Worm (Caenorhabditis elegans) whole organism, L4 larva: ENCODE results near the gene gon-14.

Experiments used
- D1046.2 ChIP-seq: fragments of 200-800 bp; sonication (Bioruptor generic); IDR thresholded peaks from 2 replicates; pipeline ENCODE4 v1.3.6; 2022; ENCODE audit warnings: missing genetic modification characterization, missing compliant biosample characterization
- F49E8.2 ChIP-seq: sonication (generic microtip); optimal IDR thresholded peaks from 2 replicates; lab custom pipeline; 2016; ENCODE audit warnings: missing compliant biosample characterization, mild to moderate bottlenecking, missing genetic modification characterization, borderline replicate concordance
- T20F7.1 ChIP-seq: fragments of 200-800 bp; sonication (Bioruptor generic); optimal IDR thresholded peaks from 2 replicates; lab custom pipeline; 2018; ENCODE audit warnings: mild to moderate bottlenecking, missing genetic modification characterization, missing compliant biosample characterization
- Y75B8A.6 ChIP-seq: fragments of 200-800 bp; sonication (Bioruptor generic); IDR thresholded peaks from 2 replicates; pipeline ENCODE4 v1.3.6; 2022; ENCODE audit warnings: missing genetic modification reagents, missing genetic modification characterization, missing compliant biosample characterization
- aly-2 ChIP-seq: sonication (generic microtip); optimal IDR thresholded peaks from 2 replicates; lab custom pipeline; 2018; ENCODE audit warnings: missing biosample characterization, missing genetic modification characterization
- ama-1 ChIP-seq: fragments of 150-350 bp; optimal IDR thresholded peaks from 2 replicates; lab custom pipeline; 2014; ENCODE audit warnings: inconsistent platforms, mixed read lengths
- ceh-28 ChIP-seq: fragments of 150-350 bp; optimal IDR thresholded peaks from 2 replicates; lab custom pipeline; 2014; ENCODE audit warnings: missing biosample characterization, missing genetic modification reagents, missing genetic modification characterization
- ceh-32 ChIP-seq: sonication (generic microtip); optimal IDR thresholded peaks from 2 replicates; lab custom pipeline; 2016; ENCODE audit warnings: mild to moderate bottlenecking, missing genetic modification characterization, missing compliant biosample characterization; ENCODE audit not compliant: poor library complexity
- ceh-44 ChIP-seq: fragments of 200-800 bp; sonication (Bioruptor generic); IDR thresholded peaks from 2 replicates; pipeline ENCODE4 v1.3.6; 2022; ENCODE audit warnings: missing genetic modification reagents, missing genetic modification characterization, missing compliant biosample characterization
- daf-19 ChIP-seq: fragments of 200-800 bp; sonication (Bioruptor generic); conservative IDR thresholded peaks from 2 replicates; pipeline ENCODE4 v1.3.6; 2022; ENCODE audit warnings: missing genetic modification characterization, missing compliant biosample characterization
- daf-8 ChIP-seq: fragments of 200-800 bp; sonication (Bioruptor generic); IDR thresholded peaks from 2 replicates; pipeline ENCODE4 v1.3.6; 2022; ENCODE audit warnings: missing genetic modification characterization, missing compliant biosample characterization
- dmd-6 ChIP-seq: fragments of 200-800 bp; sonication (Bioruptor generic); IDR thresholded peaks from 2 replicates; pipeline ENCODE4 v1.3.6; 2022; ENCODE audit warnings: missing genetic modification reagents, missing genetic modification characterization, missing compliant biosample characterization
- duxl-1 ChIP-seq: sonication (generic microtip); optimal IDR thresholded peaks from 2 replicates; lab custom pipeline; 2016; ENCODE audit warnings: mild to moderate bottlenecking, missing genetic modification characterization, moderate library complexity, missing compliant biosample characterization; ENCODE audit not compliant: poor library complexity
- dve-1 ChIP-seq: sonication (generic microtip); optimal IDR thresholded peaks from 2 replicates; lab custom pipeline; 2017; ENCODE audit warnings: antibody characterized with exemption, mild to moderate bottlenecking, missing genetic modification characterization, missing compliant biosample characterization; ENCODE audit not compliant: insufficient read depth
- egl-27 ChIP-seq: sonication (generic microtip); optimal IDR thresholded peaks from 3 replicates; lab custom pipeline; 2017; ENCODE audit warnings: missing biosample characterization, missing genetic modification reagents, missing genetic modification characterization
- egl-43 ChIP-seq: fragments of 200-800 bp; sonication (Bioruptor generic); IDR thresholded peaks from 2 replicates; pipeline ENCODE4 v1.3.6; 2022; ENCODE audit warnings: missing genetic modification reagents, missing genetic modification characterization, missing compliant biosample characterization
- lin-38 ChIP-seq: fragments of 200-800 bp; sonication (Bioruptor generic); IDR thresholded peaks from 2 replicates; pipeline ENCODE4 v1.3.6; 2022; ENCODE audit warnings: missing genetic modification reagents, missing genetic modification characterization, missing compliant biosample characterization
- lin-39 ChIP-seq: fragments of 150-350 bp; optimal IDR thresholded peaks from 2 replicates; lab custom pipeline; 2014; ENCODE audit warnings: missing biosample characterization, missing genetic modification reagents, missing genetic modification characterization
- mdt-29 ChIP-seq: fragments of 200-800 bp; sonication (Bioruptor generic); IDR thresholded peaks from 2 replicates; pipeline ENCODE4 v1.3.6; 2022; ENCODE audit warnings: missing genetic modification reagents, missing genetic modification characterization, missing compliant biosample characterization
- mes-2 ChIP-seq: sonication (generic microtip); optimal IDR thresholded peaks from 2 replicates; lab custom pipeline; 2016; ENCODE audit warnings: missing genotype, mild to moderate bottlenecking, missing genetic modification characterization, missing compliant biosample characterization; ENCODE audit not compliant: poor library complexity, severe bottlenecking
- nhr-10 ChIP-seq: fragments of 150-350 bp; optimal IDR thresholded peaks from 2 replicates; lab custom pipeline; 2014; ENCODE audit warnings: missing biosample characterization, missing genetic modification characterization
- nhr-102 ChIP-seq: sonication (generic microtip); optimal IDR thresholded peaks from 2 replicates; lab custom pipeline; 2016; ENCODE audit warnings: mild to moderate bottlenecking, missing genetic modification characterization, moderate library complexity, missing compliant biosample characterization
- nhr-237 ChIP-seq: sonication (generic microtip); optimal IDR thresholded peaks from 2 replicates; lab custom pipeline; 2017; ENCODE audit warnings: missing biosample characterization, missing genetic modification characterization
- nhr-25 ChIP-seq: sonication (generic microtip); optimal IDR thresholded peaks from 2 replicates; lab custom pipeline; 2017; ENCODE audit warnings: missing genetic modification characterization, mild to moderate bottlenecking, missing compliant biosample characterization, antibody characterized with exemption, moderate library complexity, borderline replicate concordance; ENCODE audit not compliant: insufficient read depth
- nhr-28 ChIP-seq: fragments of 150-350 bp; optimal IDR thresholded peaks from 2 replicates; lab custom pipeline; 2014; ENCODE audit warnings: missing biosample characterization, missing genetic modification characterization
- nhr-6 ChIP-seq: fragments of 150-350 bp; optimal IDR thresholded peaks from 2 replicates; lab custom pipeline; 2014; ENCODE audit warnings: missing biosample characterization, missing genetic modification characterization
- pha-4 ChIP-seq, 2 experiments: fragments of 150-350 bp in 1 of 2; fragments of 200-800 bp in 1 of 2; sonication (Bioruptor generic) in 1 of 2; IDR thresholded peaks in 1 of 2; optimal IDR thresholded peaks in 1 of 2; 2 replicates each; pipeline versions ENCODE4 v1.3.6 to Lab custom; 2014 to 2022; ENCODE audit warnings: missing genetic modification characterization in 2 of 2, missing genetic modification reagents in 2 of 2, missing biosample characterization in 1 of 2, missing compliant biosample characterization in 1 of 2
- php-3 ChIP-seq: fragments of 200-800 bp; sonication (Bioruptor generic); IDR thresholded peaks from 2 replicates; pipeline ENCODE4 v1.3.6; 2022; ENCODE audit warnings: missing genetic modification reagents, missing genetic modification characterization, missing compliant biosample characterization
- rbr-2 ChIP-seq: sonication (generic microtip); optimal IDR thresholded peaks from 2 replicates; lab custom pipeline; 2016; ENCODE audit warnings: missing genotype, missing genetic modification characterization, missing compliant biosample characterization
- set-16 ChIP-seq: fragments of 200-800 bp; sonication (Bioruptor generic); IDR thresholded peaks from 2 replicates; pipeline ENCODE4 v1.3.6; 2022; ENCODE audit warnings: missing genetic modification reagents, missing genetic modification characterization, missing compliant biosample characterization
- skn-1 ChIP-seq: fragments of 150-350 bp; optimal IDR thresholded peaks from 2 replicates; lab custom pipeline; 2014; ENCODE audit warnings: missing biosample characterization, missing genetic modification characterization
- tag-97 ChIP-seq: fragments of 200-800 bp; sonication (Bioruptor generic); IDR thresholded peaks from 2 replicates; pipeline ENCODE4 v1.3.6; 2022; ENCODE audit warnings: missing genetic modification characterization, missing compliant biosample characterization
- unc-39 ChIP-seq: sonication (generic microtip); optimal IDR thresholded peaks from 2 replicates; lab custom pipeline; 2017; ENCODE audit warnings: missing biosample characterization, missing genetic modification characterization
- unc-62 ChIP-seq, 3 experiments: fragments of 150-350 bp in 1 of 3; sonication (generic microtip); optimal IDR thresholded peaks in 2 of 3; peaks in 1 of 3; 1 replicate in 1 of 3; 2 replicates in 2 of 3; lab custom pipeline; 2014 to 2017; ENCODE audit warnings: missing biosample characterization in 3 of 3, missing genetic modification characterization in 3 of 3, missing genetic modification reagents in 3 of 3, missing genotype in 1 of 3
- zag-1 ChIP-seq: fragments of 150-350 bp; optimal IDR thresholded peaks from 2 replicates; lab custom pipeline; 2014; ENCODE audit warnings: missing biosample characterization, missing genetic modification characterization
- zfp-2 ChIP-seq: sonication (generic microtip); optimal IDR thresholded peaks from 2 replicates; lab custom pipeline; 2016; ENCODE audit warnings: mild to moderate bottlenecking, missing genetic modification characterization, missing compliant biosample characterization
- zfp-3 ChIP-seq: fragments of 200-800 bp; sonication (Bioruptor generic); conservative IDR thresholded peaks from 2 replicates; pipeline ENCODE4 v1.3.6; 2022; ENCODE audit warnings: missing genetic modification reagents, missing genetic modification characterization, missing compliant biosample characterization
- zip-11 ChIP-seq: fragments of 200-800 bp; sonication (Bioruptor generic); IDR thresholded peaks from 2 replicates; pipeline ENCODE4 v1.3.6; 2022; ENCODE audit warnings: missing genetic modification characterization, missing compliant biosample characterization

The gon-14 gene

DNA sequence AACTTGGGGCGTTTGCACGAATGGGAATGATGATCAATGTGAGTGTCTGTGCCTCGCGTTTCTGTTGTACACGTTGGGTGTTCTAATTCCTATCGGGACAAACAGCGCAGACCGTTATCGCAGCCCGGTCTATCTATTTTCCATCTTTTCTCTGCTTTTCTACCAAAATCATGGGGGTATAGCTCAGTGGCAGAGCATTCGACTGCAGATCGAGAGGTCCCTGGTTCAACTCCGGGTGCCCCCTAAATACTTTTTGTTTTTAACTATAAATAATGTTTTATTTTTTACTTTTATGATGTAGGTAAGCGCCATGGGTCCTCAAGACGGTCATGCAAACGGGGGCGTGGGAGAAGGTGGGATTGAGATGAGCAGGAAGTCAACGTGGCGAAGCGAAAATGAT lies 51.4 kb downstream of the gon-14 start (continued):
- TF ChIP-seq lin-38 (no peak; the same call in none of the 2 replicates), zip-11 (no peak), F49E8.2 (tag; lab: Kevin White, UChicago) (no peak), nhr-28 (peak; percentile 24), zfp-2 (tag; lab: Kevin White, UChicago) (peak; percentile 30), Y75B8A.6 (GFP tag; lab: Robert Waterston, UW) (no peak), T20F7.1 (GFP tag; lab: Kevin White, UChicago) (no peak)
- TF ChIP-seq, all 104 proteins: peak for 30

DNA sequence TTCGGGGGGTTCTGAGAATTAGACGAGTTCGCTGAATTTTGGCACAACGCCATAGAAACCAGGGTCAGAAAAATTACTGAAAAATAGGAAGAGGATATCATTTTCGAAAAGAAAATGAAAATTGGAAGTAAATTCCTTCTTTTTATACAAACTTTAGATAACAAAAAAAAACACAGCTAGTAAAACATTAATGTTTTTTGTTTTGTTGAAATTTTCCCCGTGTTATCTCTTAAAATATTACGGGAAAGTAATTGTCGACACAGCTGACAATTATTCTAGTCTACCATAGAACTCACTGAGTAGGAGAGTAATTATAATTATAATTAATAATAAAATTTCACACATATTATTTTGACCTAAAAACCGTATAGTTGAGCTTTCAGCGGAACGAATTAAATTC lies 51.9 kb downstream of the gon-14 start, which contains the start of gene spp-26:
TSS of gene spp-26 (minus strand) at position 101 of the 400 bp plus-strand sequence.
- TF ChIP-seq lin-39 (tag; lab: Kevin White, UChicago) (no peak), pha-4 (GFP tag; IDR thresholded peaks at IDR 0.05; lab: Robert Waterston, UW) (no peak), pha-4 (tag; optimal IDR thresholded peaks at IDR 0.05; lab: Kevin White, UChicago) (no peak), ceh-32 (tag; lab: Kevin White, UChicago) (no peak), set-16 (GFP tag; lab: Robert Waterston, UW) (no peak), lin-38 (no peak), zag-1 (tag; lab: Kevin White, UChicago) (no peak), nhr-10 (no peak), nhr-25 (no peak), zfp-3 (no peak), duxl-1 (tag; lab: Kevin White, UChicago) (no peak), ceh-28 (tag; lab: Kevin White, UChicago) (no peak), aly-2 (tag; lab: Kevin White, UChicago) (no peak), daf-19 (no peak), ama-1 (lab: Kevin White, UChicago) (no peak), rbr-2 (no peak), D1046.2 (GFP tag; lab: Robert Waterston, UW) (no peak)

DNA sequence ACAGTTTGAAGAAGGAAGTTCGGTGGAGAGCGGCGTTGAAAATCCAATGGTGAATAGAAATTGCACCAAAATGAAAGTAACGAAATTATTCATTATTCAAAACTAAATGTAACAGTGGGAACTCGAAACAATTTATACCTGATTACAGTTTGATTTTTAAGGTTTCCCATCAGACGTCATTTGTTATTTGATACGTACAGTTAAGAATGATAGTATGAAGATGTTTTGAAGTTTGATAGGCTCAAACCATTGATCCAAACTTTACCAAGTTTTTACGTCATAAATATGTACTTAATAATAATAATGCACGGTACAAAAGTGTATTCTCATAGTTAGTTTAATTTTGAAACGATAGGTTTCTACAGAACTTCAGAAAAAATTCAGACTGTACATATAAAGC lies 52.9 kb downstream of the gon-14 start, which contains the start of gene spp-20:
TSS of gene spp-20 (minus strand) at position 101 of the 400 bp plus-strand sequence.
- TF ChIP-seq unc-62 (GFP tag; optimal IDR thresholded peaks at IDR 0.05 in 1 of 2; lab: Kevin White, UChicago): no peak
- no peak for TF ChIP-seq unc-62 (tag; optimal IDR thresholded peaks at IDR 0.05; lab: Kevin White, UChicago)
- no peak for TF ChIP-seq nhr-6 (tag; lab: Kevin White, UChicago)
- TF ChIP-seq nhr-237: no peak
- TF ChIP-seq mes-2 (tag; lab: Kevin White, UChicago): no peak
- TF ChIP-seq nhr-28: no peak
- no peak for TF ChIP-seq nhr-102 (tag; lab: Kevin White, UChicago)
- no peak for TF ChIP-seq tag-97
- TF ChIP-seq ceh-44 (GFP tag; lab: Robert Waterston, UW): no peak

DNA sequence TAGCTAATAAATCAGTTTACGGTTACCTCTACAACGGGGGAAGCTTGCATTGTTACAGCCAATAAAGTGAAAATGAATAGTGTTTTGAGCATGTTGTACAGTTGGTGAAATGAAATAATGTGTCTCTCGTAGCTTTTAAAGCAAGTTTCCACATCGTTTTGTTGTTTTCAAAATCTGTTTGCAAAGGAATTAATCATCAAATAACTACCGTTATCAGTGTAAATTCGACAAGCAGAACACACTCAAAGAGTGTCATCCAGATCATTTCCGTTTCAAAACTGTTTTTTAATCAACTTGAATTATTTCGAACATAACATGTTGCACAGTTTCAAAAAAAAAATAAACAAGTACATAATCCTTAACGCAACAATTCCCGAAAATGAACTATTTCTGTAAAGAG lies 53.9 kb downstream of the gon-14 start, which contains the start of gene spp-27:
TSS of gene spp-27 (minus strand) at position 101 of the 400 bp plus-strand sequence.
- TF ChIP-seq unc-39 (tag; lab: Kevin White, UChicago) (no peak), egl-27 (tag; lab: Kevin White, UChicago) (no peak), php-3 (GFP tag; lab: Robert Waterston, UW) (no peak), nhr-25 (no peak), zip-11 (no peak), dmd-6 (no peak), daf-8 (GFP tag; lab: Robert Waterston, UW) (no peak), dve-1 (tag; lab: Kevin White, UChicago) (no peak), mdt-29 (no peak), nhr-28 (no peak), egl-43 (GFP tag; lab: Robert Waterston, UW) (no peak), skn-1 (tag; lab: Kevin White, UChicago) (no peak)
